Worm (Caenorhabditis elegans): ENCODE data around the gene wht-6.

The wht-6 gene

DNA sequence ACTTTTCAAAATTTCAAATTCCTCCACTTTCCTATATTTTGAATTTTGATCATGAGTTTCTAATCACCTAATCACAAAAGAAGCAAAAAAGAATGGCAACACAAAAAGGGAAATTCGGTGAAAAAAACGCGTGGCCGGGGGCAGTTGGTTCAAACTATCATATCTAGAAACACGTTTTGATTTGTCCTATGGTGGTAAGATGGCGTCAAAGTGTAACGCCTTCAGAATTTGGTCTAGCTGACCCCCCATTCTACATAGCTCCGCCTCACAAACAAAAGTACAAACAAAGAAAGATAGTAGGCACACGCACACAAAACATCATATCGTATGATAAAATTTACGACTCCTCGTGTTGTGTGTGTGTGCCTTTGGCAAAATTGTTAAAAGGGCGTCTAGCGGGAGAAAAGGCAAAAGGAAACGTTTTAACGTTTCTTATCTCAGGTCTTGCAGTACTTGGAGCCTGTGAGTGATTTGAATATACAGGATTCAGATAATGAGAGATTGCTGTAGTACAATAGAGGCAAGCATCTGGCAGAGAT lies 49.5 kb upstream of the wht-6 start (continued):
- no peak for TF ChIP-seq saeg-2 (GFP tag; IDR thresholded peaks at IDR 0.05)
- no peak for TF ChIP-seq F37D6.2 (tag; optimal IDR thresholded peaks at IDR 0.05)
- no peak for TF ChIP-seq snpc-4 (tag; optimal IDR thresholded peaks at IDR 0.05)
- TF ChIP-seq lin-38 (GFP tag; IDR thresholded peaks at IDR 0.05) = no peak
- no peak for TF ChIP-seq F49E8.2 (tag; optimal IDR thresholded peaks at IDR 0.05; ENCODE audit: borderline replicate concordance)
- no peak for TF ChIP-seq spr-3 (GFP tag; optimal IDR thresholded peaks at IDR 0.05)
- peak; percentile 86; the same call in 1 of the 2 replicates for TF ChIP-seq php-3 (GFP tag; IDR thresholded peaks at IDR 0.05)
- no peak for TF ChIP-seq R02D3.7 (tag; optimal IDR thresholded peaks at IDR 0.05)
- TF ChIP-seq ama-1 (optimal IDR thresholded peaks at IDR 0.05) = no peak
- TF ChIP-seq dpl-1 (GFP tag; optimal IDR thresholded peaks at IDR 0.05) = no peak
- TF ChIP-seq aha-1 (tag) = peak; percentile 61
- no peak for TF ChIP-seq nhr-48 (tag; optimal IDR thresholded peaks at IDR 0.05)
- TF ChIP-seq mxl-2 (GFP tag; conservative IDR thresholded peaks at IDR 0.05) = no peak
- no peak for TF ChIP-seq pha-4 (GFP tag; IDR thresholded peaks at IDR 0.05)
- TF ChIP-seq pha-4 (tag; optimal IDR thresholded peaks at IDR 0.05) = no peak
- TF ChIP-seq zag-1 (tag; optimal IDR thresholded peaks at IDR 0.05) = no peak
- TF ChIP-seq fos-1 (tag; optimal IDR thresholded peaks at IDR 0.05) = no peak
- TF ChIP-seq dve-1 (tag; optimal IDR thresholded peaks at IDR 0.05; ENCODE audit: insufficient read depth) = peak; percentile 84
- TF ChIP-seq dmd-6 (GFP tag; IDR thresholded peaks at IDR 0.05) = peak; percentile 83
- TF ChIP-seq madf-5 (GFP tag; IDR thresholded peaks at IDR 0.05) = no peak
- TF ChIP-seq zfp-2 (tag; optimal IDR thresholded peaks at IDR 0.05) = no peak
- no peak for TF ChIP-seq T20F7.1 (GFP tag; optimal IDR thresholded peaks at IDR 0.05)
- no peak for TF ChIP-seq sdz-12 (GFP tag; optimal IDR thresholded peaks at IDR 0.05)
- no peak for TF ChIP-seq nhr-11 (tag; optimal IDR thresholded peaks at IDR 0.05)
- TF ChIP-seq nhr-6 (tag; optimal IDR thresholded peaks at IDR 0.05) = no peak
- 0 out of 2 replicates have a peak, but pooled peaks have one; percentile 15 for TF ChIP-seq lin-1 (GFP tag; IDR thresholded peaks at IDR 0.05)
- peak; percentile 32; the same call in 1 of the 2 replicates for TF ChIP-seq Y75B8A.6 (GFP tag; IDR thresholded peaks at IDR 0.05)
- TF ChIP-seq nhr-28 (tag; optimal IDR thresholded peaks at IDR 0.05) = peak; percentile 95
- no peak for TF ChIP-seq spr-1 (tag; optimal IDR thresholded peaks at IDR 0.05)
- peak; percentile 60; the same call in 1 of the 2 replicates for TF ChIP-seq hmg-1.1 (GFP tag; IDR thresholded peaks at IDR 0.05)
- no peak for TF ChIP-seq arid-1 (GFP tag; conservative IDR thresholded peaks at IDR 0.05)
- no peak for TF ChIP-seq ces-1 (GFP tag; optimal IDR thresholded peaks at IDR 0.05)
- no peak for TF ChIP-seq ctbp-1 (GFP tag; IDR thresholded peaks at IDR 0.05)
- TF ChIP-seq tra-1 (GFP tag; IDR thresholded peaks at IDR 0.05) = no peak
- TF ChIP-seq ceh-44 (GFP tag; IDR thresholded peaks at IDR 0.05) = no peak
- TF ChIP-seq nhr-77 (tag; optimal IDR thresholded peaks at IDR 0.05) = no peak
- TF ChIP-seq ceh-32 (tag; optimal IDR thresholded peaks at IDR 0.05; ENCODE audit: poor library complexity) = no peak
- TF ChIP-seq dmd-9 (GFP tag; IDR thresholded peaks at IDR 0.05) = no peak
- no peak for TF ChIP-seq Y5F2A.4 (GFP tag; optimal IDR thresholded peaks at IDR 0.05)

DNA sequence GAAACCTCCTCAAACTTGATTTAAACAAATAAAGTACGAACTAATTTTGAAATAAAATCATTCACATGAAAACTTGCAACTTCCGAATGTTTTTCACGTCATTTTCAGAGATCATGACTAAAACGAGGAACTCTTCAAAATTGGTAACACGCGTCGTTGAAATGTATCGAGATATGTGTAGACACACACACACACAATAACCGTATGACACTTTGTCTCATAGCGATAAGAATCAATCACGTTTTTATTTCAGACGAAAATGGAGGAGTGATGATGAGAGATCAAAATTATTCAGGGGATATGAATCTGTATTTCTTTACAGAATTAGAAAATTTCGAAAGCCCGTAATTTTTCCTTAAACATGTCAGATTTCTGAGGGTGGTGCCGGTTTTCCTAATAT lies 48.8 kb upstream of the wht-6 start:
- no peak for TF ChIP-seq duxl-1 (tag; optimal IDR thresholded peaks at IDR 0.05; ENCODE audit: poor library complexity)
- TF ChIP-seq hif-1 (tag; optimal IDR thresholded peaks at IDR 0.05) = no peak
- TF ChIP-seq ZK337.2 (GFP tag; IDR thresholded peaks at IDR 0.05) = no peak
- TF ChIP-seq F37D6.2 (tag; optimal IDR thresholded peaks at IDR 0.05) = no peak
- peak; percentile 4 for TF ChIP-seq nhr-77 (tag; optimal IDR thresholded peaks at IDR 0.05)
- no peak for TF ChIP-seq nhr-48 (tag; optimal IDR thresholded peaks at IDR 0.05)
- peak; percentile 59 for TF ChIP-seq dve-1 (tag; optimal IDR thresholded peaks at IDR 0.05; ENCODE audit: insufficient read depth)
- no peak for TF ChIP-seq dmd-8 (GFP tag; IDR thresholded peaks at IDR 0.05)
- peak in 1 of 2 experiments; percentile 30 for TF ChIP-seq mdl-1 (tag; optimal IDR thresholded peaks at IDR 0.05)
- 0 out of 2 replicates have a peak, but pooled peaks have one; percentile 24 for TF ChIP-seq ceh-20 (GFP tag; IDR thresholded peaks at IDR 0.05)
- TF ChIP-seq nhr-28 (tag; optimal IDR thresholded peaks at IDR 0.05) = peak; percentile 73
- TF ChIP-seq mxl-3 (GFP tag; optimal IDR thresholded peaks at IDR 0.05) = peak; percentile 71
- TF ChIP-seq dmd-6 (GFP tag; IDR thresholded peaks at IDR 0.05) = peak; percentile 73
- TF ChIP-seq hlh-30 (tag; optimal IDR thresholded peaks at IDR 0.05; ENCODE audit: insufficient read depth) = peak; percentile 86
- no peak for TF ChIP-seq F26F4.8 (GFP tag; conservative IDR thresholded peaks at IDR 0.05)
- peak in 1 of 2 experiments; percentile 94 for TF ChIP-seq unc-62 (GFP tag; optimal IDR thresholded peaks at IDR 0.05 in 1 of 2)
- TF ChIP-seq unc-62 (tag; optimal IDR thresholded peaks at IDR 0.05) = no peak
- TF ChIP-seq mdt-29 (GFP tag; IDR thresholded peaks at IDR 0.05) = 0 out of 2 replicates have a peak, but pooled peaks have one; percentile 24
- TF ChIP-seq mep-1 (tag; optimal IDR thresholded peaks at IDR 0.05) = peak; percentile 5

All from whole organism, L4 larva.